Worm (Caenorhabditis elegans) whole organism, mixed stage, embryonic: ENCODE measurements around the gene alfa-1.
A peak's percentile ranks its signal among the peaks of the same experiment; 100 is the strongest.

ENCODE experiments used
- M03D4.4 ChIP-seq: sonication (generic microtip); optimal IDR thresholded peaks from 2 replicates; lab custom pipeline; 2017; ENCODE audit warnings: mild to moderate bottlenecking, missing genetic modification characterization, missing compliant biosample characterization
- bed-3 ChIP-seq: fragments of 200-800 bp; sonication (Bioruptor generic); optimal IDR thresholded peaks from 3 replicates; lab custom pipeline; 2018; ENCODE audit warnings: mild to moderate bottlenecking, missing genetic modification characterization, moderate library complexity, missing compliant biosample characterization
- blmp-1 ChIP-seq: fragments of 150-350 bp; optimal IDR thresholded peaks from 2 replicates; lab custom pipeline; 2014; ENCODE audit warnings: missing biosample characterization, missing genetic modification characterization
- ceh-39 ChIP-seq: fragments of 150-350 bp; optimal IDR thresholded peaks from 2 replicates; lab custom pipeline; 2014; ENCODE audit warnings: missing biosample characterization, missing genetic modification characterization
- ceh-43 ChIP-seq: fragments of 200-800 bp; sonication (Bioruptor generic); optimal IDR thresholded peaks from 2 replicates; lab custom pipeline; 2018; ENCODE audit warnings: mild to moderate bottlenecking, missing genetic modification characterization, moderate library complexity, missing compliant biosample characterization
- ceh-83 ChIP-seq: fragments of 200-800 bp; sonication (Bioruptor generic); optimal IDR thresholded peaks from 2 replicates; lab custom pipeline; 2018; ENCODE audit warnings: mild to moderate bottlenecking, missing genetic modification characterization, missing compliant biosample characterization
- ces-1 ChIP-seq: fragments of 150-350 bp; optimal IDR thresholded peaks from 2 replicates; lab custom pipeline; 2014; ENCODE audit warnings: missing biosample characterization, missing genetic modification reagents, missing genetic modification characterization
- drap-1 ChIP-seq: fragments of 200-800 bp; sonication (Bioruptor generic); optimal IDR thresholded peaks from 3 replicates; lab custom pipeline; 2018; ENCODE audit warnings: mild to moderate bottlenecking, missing genetic modification characterization, missing compliant biosample characterization
- elt-1 ChIP-seq: sonication (generic microtip); optimal IDR thresholded peaks from 2 replicates; lab custom pipeline; 2017; ENCODE audit warnings: missing genetic modification characterization, mild to moderate bottlenecking, missing compliant biosample characterization, antibody characterized with exemption, moderate library complexity, borderline replicate concordance; ENCODE audit not compliant: insufficient read depth
- elt-3 ChIP-seq: fragments of 150-350 bp; optimal IDR thresholded peaks from 2 replicates; lab custom pipeline; 2014; ENCODE audit warnings: missing biosample characterization, missing genetic modification characterization
- ham-2 ChIP-seq: fragments of 200-800 bp; sonication (Bioruptor generic); optimal IDR thresholded peaks from 2 replicates; lab custom pipeline; 2018; ENCODE audit warnings: mild to moderate bottlenecking, missing genetic modification characterization, missing compliant biosample characterization
- hlh-1 ChIP-seq: fragments of 150-350 bp; optimal IDR thresholded peaks from 2 replicates; lab custom pipeline; 2014; ENCODE audit warnings: missing biosample characterization, missing genetic modification reagents, missing genetic modification characterization
- lin-13 ChIP-seq: fragments of 150-350 bp; optimal IDR thresholded peaks from 2 replicates; lab custom pipeline; 2014; ENCODE audit warnings: missing biosample characterization, missing genetic modification characterization
- lin-32 ChIP-seq: fragments of 200-800 bp; sonication (Bioruptor generic); optimal IDR thresholded peaks from 2 replicates; lab custom pipeline; 2018; ENCODE audit warnings: mild to moderate bottlenecking, missing genetic modification characterization, missing compliant biosample characterization
- lsy-2 ChIP-seq: fragments of 150-350 bp; optimal IDR thresholded peaks from 2 replicates; lab custom pipeline; 2014; ENCODE audit warnings: missing biosample characterization, missing genetic modification characterization
- mab-5 ChIP-seq: fragments of 150-350 bp; optimal IDR thresholded peaks from 2 replicates; lab custom pipeline; 2014; ENCODE audit warnings: missing biosample characterization, missing genetic modification characterization
- mep-1 ChIP-seq: fragments of 150-350 bp; optimal IDR thresholded peaks from 2 replicates; lab custom pipeline; 2017; ENCODE audit warnings: missing biosample characterization, missing genetic modification reagents, missing genetic modification characterization, inconsistent platforms
- mls-2 ChIP-seq: sonication (generic microtip); optimal IDR thresholded peaks from 2 replicates; lab custom pipeline; 2016; ENCODE audit warnings: mild to moderate bottlenecking, missing genetic modification characterization, moderate library complexity, missing compliant biosample characterization
- nhr-12 ChIP-seq: fragments of 150-350 bp; optimal IDR thresholded peaks from 2 replicates; lab custom pipeline; 2014; ENCODE audit warnings: missing biosample characterization, missing genetic modification characterization
- nhr-2 ChIP-seq: fragments of 150-350 bp; optimal IDR thresholded peaks from 2 replicates; lab custom pipeline; 2014; ENCODE audit warnings: missing biosample characterization, missing genetic modification characterization
- nhr-237 ChIP-seq: fragments of 150-350 bp; optimal IDR thresholded peaks from 2 replicates; lab custom pipeline; 2014; ENCODE audit warnings: missing biosample characterization, missing genetic modification characterization
- nhr-28 ChIP-seq: fragments of 150-350 bp; optimal IDR thresholded peaks from 2 replicates; lab custom pipeline; 2014; ENCODE audit warnings: missing biosample characterization, missing genetic modification characterization
- nhr-76 ChIP-seq: sonication (generic microtip); optimal IDR thresholded peaks from 2 replicates; lab custom pipeline; 2017; ENCODE audit warnings: missing biosample characterization, missing genetic modification characterization
- pha-4 ChIP-seq: fragments of 150-350 bp; optimal IDR thresholded peaks from 2 replicates; lab custom pipeline; 2018; ENCODE audit warnings: missing biosample characterization, missing genetic modification reagents, missing genetic modification characterization
- sem-2 ChIP-seq: fragments of 200-800 bp; sonication (Bioruptor generic); optimal IDR thresholded peaks from 2 replicates; lab custom pipeline; 2018; ENCODE audit warnings: mild to moderate bottlenecking, missing genetic modification characterization, missing compliant biosample characterization
- snpc-4 ChIP-seq: fragments of 150-350 bp; optimal IDR thresholded peaks from 2 replicates; lab custom pipeline; 2014; ENCODE audit warnings: missing biosample characterization, missing genetic modification characterization
- sptf-1 ChIP-seq: sonication (generic microtip); optimal IDR thresholded peaks from 2 replicates; lab custom pipeline; 2017; ENCODE audit warnings: mild to moderate bottlenecking, missing genetic modification characterization, moderate library complexity, missing compliant biosample characterization
- unc-120 ChIP-seq: sonication (generic microtip); optimal IDR thresholded peaks from 2 replicates; lab custom pipeline; 2017; ENCODE audit warnings: missing genetic modification characterization, missing compliant biosample characterization; ENCODE audit not compliant: poor library complexity, severe bottlenecking
- unc-39 ChIP-seq: fragments of 150-350 bp; optimal IDR thresholded peaks from 2 replicates; lab custom pipeline; 2014; ENCODE audit warnings: missing biosample characterization, missing genetic modification characterization
- unc-62 ChIP-seq: fragments of 150-350 bp; optimal IDR thresholded peaks from 2 replicates; lab custom pipeline; 2014; ENCODE audit warnings: missing biosample characterization, missing genetic modification reagents, missing genetic modification characterization
- zip-8 ChIP-seq: fragments of 150-350 bp; optimal IDR thresholded peaks from 2 replicates; lab custom pipeline; 2014; ENCODE audit warnings: missing biosample characterization, missing genetic modification characterization
- ztf-11 ChIP-seq: fragments of 150-350 bp; optimal IDR thresholded peaks from 2 replicates; lab custom pipeline; 2014; ENCODE audit warnings: missing biosample characterization, missing genetic modification characterization

Gene alfa-1

ce11 chrII:7666338-7666737 is 4.0 kb upstream of the alfa-1 start:
- TF ChIP-seq elt-1 (tag; lab: Kevin White, UChicago) (no peak), hlh-1 (tag; lab: Kevin White, UChicago) (no peak), ztf-11 (tag; lab: Kevin White, UChicago) (no peak), nhr-237 (tag; lab: Kevin White, UChicago) (no peak), nhr-76 (tag; lab: Kevin White, UChicago) (no peak), unc-39 (no peak), mab-5 (no peak), sptf-1 (tag; lab: Kevin White, UChicago) (no peak), nhr-12 (no peak), lsy-2 (tag; lab: Kevin White, UChicago) (no peak), ceh-43 (GFP tag; lab: Kevin White, UChicago) (no peak), lin-13 (tag; lab: Kevin White, UChicago) (no peak), mls-2 (tag; lab: Kevin White, UChicago) (no peak), bed-3 (no peak), ces-1 (GFP tag; lab: Kevin White, UChicago) (no peak)

ce11 chrII:7663704-7664660 is 1.7 kb upstream of the alfa-1 start, which contains the start of the genes F18A1.7 and rpa-1:
F18A1.7 (minus strand) TSS chrII:7663754.
rpa-1 (plus strand) TSS chrII:7664582.
- TF ChIP-seq lin-32 (GFP tag; lab: Kevin White, UChicago) (no peak), mep-1 (tag; lab: Kevin White, UChicago) (peak; percentile 43), nhr-237 (tag; lab: Kevin White, UChicago) (peak; percentile 6)

- TF ChIP-seq blmp-1 (tag; lab: Kevin White, UChicago) (no peak), ces-1 (GFP tag; lab: Kevin White, UChicago) (no peak), lin-13 (tag; lab: Kevin White, UChicago) (no peak), ham-2 (GFP tag; lab: Kevin White, UChicago) (no peak), M03D4.4 (no peak), lin-32 (GFP tag; lab: Kevin White, UChicago) (no peak), unc-120 (tag; lab: Kevin White, UChicago) (no peak), unc-39 (no peak), lsy-2 (tag; lab: Kevin White, UChicago) (no peak), unc-62 (GFP tag; lab: Kevin White, UChicago) (no peak), ceh-83 (GFP tag; lab: Kevin White, UChicago) (no peak), ztf-11 (tag; lab: Kevin White, UChicago) (no peak), ceh-43 (GFP tag; lab: Kevin White, UChicago) (no peak), nhr-28 (tag; lab: Kevin White, UChicago) (no peak), nhr-12 (no peak), elt-1 (tag; lab: Kevin White, UChicago) (no peak), pha-4 (tag; lab: Kevin White, UChicago) (no peak), mep-1 (tag; lab: Kevin White, UChicago) (no peak)
- TF ChIP-seq, all 35 proteins: peak for 0
These were observed 706 bp upstream of the alfa-1 start for ce11 chrII:7663028-7663427.

DNA sequence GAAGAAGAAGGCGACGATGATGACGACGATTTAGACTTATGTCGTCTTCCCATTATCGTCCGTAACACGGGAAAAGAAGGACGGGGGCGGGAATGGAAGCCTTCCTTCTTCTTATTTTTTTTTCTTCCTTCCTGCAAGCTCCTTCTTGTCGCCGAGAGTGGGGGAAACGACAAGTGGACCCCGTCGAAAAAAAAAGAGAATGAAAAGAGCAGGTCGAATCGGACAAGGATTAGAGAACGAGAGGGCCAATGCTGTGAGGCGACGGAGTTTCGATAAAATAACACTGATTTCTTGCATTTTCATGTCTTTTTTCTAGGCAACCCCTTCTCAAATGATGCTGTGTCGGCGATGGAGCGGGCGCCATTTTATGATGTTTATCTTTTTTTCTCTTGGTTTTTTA is 11.2 kb downstream of the alfa-1 start, which contains the start of gene pde-4:
pde-4 (minus strand) TSS at position 76 of the 400 bp plus-strand sequence.
- TF ChIP-seq snpc-4 (tag; lab: Kevin White, UChicago): no peak
- TF ChIP-seq nhr-2: no peak
- no peak for TF ChIP-seq elt-3 (tag; lab: Kevin White, UChicago)
- TF ChIP-seq ceh-83 (GFP tag; lab: Kevin White, UChicago): no peak
- no peak for TF ChIP-seq sptf-1 (tag; lab: Kevin White, UChicago)
- TF ChIP-seq M03D4.4: no peak
- no peak for TF ChIP-seq nhr-237 (tag; lab: Kevin White, UChicago)
- TF ChIP-seq lin-13 (tag; lab: Kevin White, UChicago): no peak
- TF ChIP-seq mep-1 (tag; lab: Kevin White, UChicago): no peak
- TF ChIP-seq bed-3: no peak
- TF ChIP-seq ceh-39: no peak
- TF ChIP-seq unc-62 (GFP tag; lab: Kevin White, UChicago): no peak
- TF ChIP-seq zip-8 (tag; lab: Kevin White, UChicago): no peak
- no peak for TF ChIP-seq sem-2
- TF ChIP-seq mab-5: no peak
- no peak for TF ChIP-seq hlh-1 (tag; lab: Kevin White, UChicago)
- TF ChIP-seq drap-1 (GFP tag; lab: Kevin White, UChicago): no peak
- no peak for TF ChIP-seq ztf-11 (tag; lab: Kevin White, UChicago)
